Worm (Caenorhabditis elegans) whole organism, midembryonic: ENCODE data around the gene str-52.

Experiments
- T22C8.4 ChIP-seq: fragments of 200-800 bp; sonication (Bioruptor generic); IDR thresholded peaks from 2 replicates; pipeline ENCODE4 v1.3.6; 2022; ENCODE audit warnings: missing genetic modification characterization, missing compliant biosample characterization
- cog-1 ChIP-seq: sonication (generic microtip); optimal IDR thresholded peaks from 2 replicates; lab custom pipeline; 2016; ENCODE audit warnings: missing genetic modification characterization, missing compliant biosample characterization
- flt-1 ChIP-seq: fragments of 200-800 bp; sonication (Bioruptor generic); IDR thresholded peaks from 2 replicates; pipeline ENCODE4 v1.3.6; 2022; ENCODE audit warnings: missing genetic modification characterization, missing compliant biosample characterization
- klf-2 ChIP-seq: fragments of 200-800 bp; sonication (Bioruptor generic); conservative IDR thresholded peaks from 2 replicates; pipeline ENCODE4 v1.3.6; 2022; ENCODE audit warnings: missing genetic modification reagents, missing genetic modification characterization, missing compliant biosample characterization
- ztf-29 ChIP-seq: fragments of 200-800 bp; sonication (Bioruptor generic); IDR thresholded peaks from 2 replicates; pipeline ENCODE4 v1.3.6; 2022; ENCODE audit warnings: missing genetic modification reagents, missing genetic modification characterization, missing compliant biosample characterization

DNA sequence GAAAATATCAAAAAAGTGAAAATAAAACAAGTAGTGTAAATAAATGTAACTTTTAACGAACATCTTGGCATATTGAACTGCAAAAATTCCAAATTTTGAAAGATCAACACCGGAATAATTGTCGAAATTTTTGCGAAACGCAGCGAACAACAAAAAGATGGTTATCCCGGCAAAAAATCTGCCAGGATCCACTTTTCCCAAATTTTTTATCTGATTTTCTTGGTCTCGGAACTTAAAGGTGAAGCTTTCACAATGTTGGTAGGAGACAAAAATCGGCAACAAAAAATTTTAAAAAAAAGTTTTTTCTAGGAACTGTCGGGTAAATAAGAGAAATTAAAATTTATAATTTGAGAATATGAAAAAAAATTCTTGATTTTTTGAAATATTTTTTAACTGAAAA lies 27.4 kb downstream of the str-52 start, which contains the start of gene bgnt-1.2:
- no peak for TF ChIP-seq cog-1 (tag; lab: Kevin White, UChicago)
- no peak for TF ChIP-seq flt-1 (GFP tag; lab: Robert Waterston, UW)
- TF ChIP-seq klf-2: no peak
- TF ChIP-seq T22C8.4 (GFP tag; lab: Robert Waterston, UW): no peak
- TF ChIP-seq ztf-29 (GFP tag; lab: Robert Waterston, UW): no peak
